Worm (Caenorhabditis elegans): Measurements from ENCODE around the gene memi-2.
"Not testable (repeated sequence)": the region's sequence is repeated elsewhere in the genome, so short reads cannot be mapped to it uniquely, and the experiment has no call there.

DNA sequence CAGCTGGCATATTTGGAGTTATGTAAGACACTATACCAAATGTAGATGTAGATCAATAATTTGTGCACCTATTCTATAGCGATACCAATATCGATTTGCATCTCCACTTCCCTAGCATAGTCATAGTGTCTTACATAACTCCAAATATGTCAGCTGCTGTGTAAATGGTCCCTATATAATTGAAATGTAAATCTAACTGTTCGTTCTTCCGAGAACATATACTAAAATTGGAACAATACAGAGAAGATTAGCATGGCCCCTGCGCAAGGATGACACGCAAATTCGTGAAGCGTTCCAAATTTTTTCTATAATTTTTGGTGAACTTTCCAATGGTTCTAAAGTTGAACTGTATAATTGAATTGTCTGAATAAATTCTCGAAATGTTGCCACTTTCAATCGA is 43.2 kb upstream of the memi-2 start:
- TF ChIP-seq ama-1 (optimal IDR thresholded peaks at IDR 0.05); tra-4 (tag; optimal IDR thresholded peaks at IDR 0.05); ceh-36 (tag; optimal IDR thresholded peaks at IDR 0.05); F13C5.2 (tag; optimal IDR thresholded peaks at IDR 0.05); aly-1 (tag; optimal IDR thresholded peaks at IDR 0.05); B0310.2 (tag; optimal IDR thresholded peaks at IDR 0.05); ets-7 (tag; optimal IDR thresholded peaks at IDR 0.05); tbx-37 (GFP tag; conservative IDR thresholded peaks at IDR 0.05); ceh-13 (GFP tag; optimal IDR thresholded peaks at IDR 0.05); flt-1 (GFP tag; IDR thresholded peaks at IDR 0.05); hnd-1 (tag; optimal IDR thresholded peaks at IDR 0.05); tbx-11 (GFP tag; IDR thresholded peaks at IDR 0.05): not testable (repeated sequence)
- 0 out of 2 replicates have a peak, but pooled peaks have one; percentile 35 for TF ChIP-seq pes-1 (GFP tag; IDR thresholded peaks at IDR 0.05)
